Fruit fly (Drosophila melanogaster): Measurements from ENCODE around the gene Sytbeta.

dm6 chr3L:14967691-14968538 lies 96.9 kb downstream of the Sytbeta start:
- TF ChIP-seq Hr38 (GFP tag; optimal IDR thresholded peaks at IDR 0.05) (no peak), cyc (GFP tag; optimal IDR thresholded peaks at IDR 0.05) (no peak), salr (GFP tag; optimal IDR thresholded peaks at IDR 0.05) (no peak), Eip93F (GFP tag; optimal IDR thresholded peaks at IDR 0.05) (no peak), Eip75B (GFP tag; optimal IDR thresholded peaks at IDR 0.05) (no peak), CG32006 (GFP tag; optimal IDR thresholded peaks at IDR 0.05) (no peak), Eip78C (GFP tag) (no peak), acj6 (GFP tag; optimal IDR thresholded peaks at IDR 0.05) (no peak)
